Fruit fly (Drosophila melanogaster) whole organism, embryonic: ENCODE measurements around the gene CG10738.

ENCODE experiments used
- Abd-B ChIP-seq: fragments of 200-800 bp; sonication (Bioruptor generic); optimal IDR thresholded peaks from 2 replicates; lab custom pipeline; 2018; ENCODE audit warnings: missing biosample characterization, mild to moderate bottlenecking, missing genetic modification characterization, moderate library complexity
- Bdp1 ChIP-seq: fragments of 200-800 bp; sonication (Bioruptor generic); optimal IDR thresholded peaks from 3 replicates; lab custom pipeline; 2016; ENCODE audit warnings: missing biosample characterization, missing genetic modification characterization
- Bteb2 ChIP-seq: fragments of 200-800 bp; sonication (Bioruptor generic); optimal IDR thresholded peaks from 2 replicates; lab custom pipeline; 2016; ENCODE audit warnings: missing biosample characterization, missing genetic modification characterization
- CG10366 ChIP-seq: fragments of 200-800 bp; sonication (Bioruptor generic); IDR thresholded peaks from 2 replicates; pipeline ENCODE4 v1.3.6; 2022; ENCODE audit warnings: missing biosample characterization, missing genetic modification characterization
- CG11398 ChIP-seq: fragments of 200-800 bp; sonication (Bioruptor generic); optimal IDR thresholded peaks from 2 replicates; lab custom pipeline; 2016; ENCODE audit warnings: missing biosample characterization, missing genetic modification characterization
- CG11504 ChIP-seq: fragments of 200-800 bp; sonication (Bioruptor generic); optimal IDR thresholded peaks from 3 replicates; lab custom pipeline; 2019; ENCODE audit warnings: missing biosample characterization, mild to moderate bottlenecking, missing genetic modification characterization, moderate library complexity
- CG12071 ChIP-seq: fragments of 200-800 bp; sonication (Bioruptor generic); optimal IDR thresholded peaks from 3 replicates; lab custom pipeline; 2018; ENCODE audit warnings: missing biosample characterization, mild to moderate bottlenecking, missing genetic modification characterization
- CG12155 ChIP-seq: fragments of 200-800 bp; sonication (Bioruptor generic); optimal IDR thresholded peaks from 3 replicates; lab custom pipeline; 2016; ENCODE audit warnings: missing biosample characterization, missing genetic modification characterization
- CG12942 ChIP-seq: fragments of 200-800 bp; sonication (Bioruptor generic); optimal IDR thresholded peaks from 3 replicates; lab custom pipeline; 2016; ENCODE audit warnings: missing biosample characterization, missing genetic modification characterization
- CG13624 ChIP-seq: fragments of 200-800 bp; sonication (Bioruptor generic); optimal IDR thresholded peaks from 2 replicates; lab custom pipeline; 2016; ENCODE audit warnings: missing biosample characterization, missing genetic modification characterization
- CG17361 ChIP-seq: fragments of 200-800 bp; sonication (Bioruptor generic); IDR thresholded peaks from 3 replicates; pipeline ENCODE4 v1.3.6; 2022; ENCODE audit warnings: missing biosample characterization, missing genetic modification characterization
- CG18476 ChIP-seq: fragments of 200-800 bp; sonication (Bioruptor generic); optimal IDR thresholded peaks from 2 replicates; lab custom pipeline; 2016; ENCODE audit warnings: missing biosample characterization, mild to moderate bottlenecking, missing genetic modification characterization
- CG2202 ChIP-seq: fragments of 200-800 bp; sonication (Bioruptor generic); optimal IDR thresholded peaks from 2 replicates; lab custom pipeline; 2018; ENCODE audit warnings: missing biosample characterization, mild to moderate bottlenecking, missing genetic modification characterization
- CG30020 ChIP-seq: fragments of 200-800 bp; optimal IDR thresholded peaks from 2 replicates; lab custom pipeline; 2019; ENCODE audit warnings: missing biosample characterization, mild to moderate bottlenecking, missing genetic modification characterization, moderate library complexity
- CG3065 ChIP-seq: fragments of 200-800 bp; sonication (Bioruptor generic); optimal IDR thresholded peaks from 2 replicates; lab custom pipeline; 2016; ENCODE audit warnings: missing biosample characterization, missing genetic modification characterization
- CG3407 ChIP-seq: fragments of 200-800 bp; sonication (Bioruptor generic); optimal IDR thresholded peaks from 2 replicates; lab custom pipeline; 2018; ENCODE audit warnings: missing biosample characterization, mild to moderate bottlenecking, missing genetic modification characterization
- CG3847 ChIP-seq: fragments of 200-800 bp; sonication (Bioruptor generic); IDR thresholded peaks from 2 replicates; pipeline ENCODE4 v1.3.6; 2022; ENCODE audit warnings: missing biosample characterization, missing genetic modification characterization
- CG4282 ChIP-seq: fragments of 200-800 bp; sonication (Bioruptor generic); optimal IDR thresholded peaks from 2 replicates; lab custom pipeline; 2016; ENCODE audit warnings: missing biosample characterization, missing genetic modification characterization
- CG4328 ChIP-seq: fragments of 200-800 bp; sonication (Bioruptor generic); optimal IDR thresholded peaks from 3 replicates; lab custom pipeline; 2017; ENCODE audit warnings: missing biosample characterization, missing genetic modification reagents, missing genetic modification characterization
- CG5180 ChIP-seq: fragments of 200-800 bp; sonication (Bioruptor generic); optimal IDR thresholded peaks from 3 replicates; lab custom pipeline; 2017; ENCODE audit warnings: missing biosample characterization, missing genetic modification characterization, mild to moderate bottlenecking, moderate library complexity, missing genetic modification reagents
- CG5953 ChIP-seq: fragments of 200-800 bp; sonication (Bioruptor generic); IDR thresholded peaks from 2 replicates; pipeline ENCODE4 v1.3.6; 2022; ENCODE audit warnings: missing biosample characterization, missing genetic modification characterization
- CG6254 ChIP-seq: fragments of 200-800 bp; sonication (Bioruptor generic); optimal IDR thresholded peaks from 3 replicates; lab custom pipeline; 2017; ENCODE audit warnings: mild to moderate bottlenecking, missing biosample characterization, missing genetic modification reagents, missing genetic modification characterization
- CG6683 ChIP-seq: fragments of 200-800 bp; sonication (Bioruptor generic); optimal IDR thresholded peaks from 2 replicates; lab custom pipeline; 2017; ENCODE audit warnings: missing biosample characterization, mild to moderate bottlenecking, missing genetic modification characterization, missing genetic modification reagents
- D19A ChIP-seq: fragments of 200-800 bp; optimal IDR thresholded peaks from 3 replicates; lab custom pipeline; 2019; ENCODE audit warnings: missing biosample characterization, mild to moderate bottlenecking, missing genetic modification characterization, moderate library complexity
- HLH3B ChIP-seq: fragments of 200-800 bp; sonication (Bioruptor generic); IDR thresholded peaks from 2 replicates; pipeline ENCODE4 v1.3.6; 2022; ENCODE audit warnings: missing biosample characterization, missing genetic modification characterization
- NC2α ChIP-seq: fragments of 200-800 bp; sonication (Bioruptor generic); optimal IDR thresholded peaks from 2 replicates; lab custom pipeline; 2016; ENCODE audit warnings: missing biosample characterization, missing genetic modification characterization
- NC2β ChIP-seq: fragments of 200-800 bp; sonication (Bioruptor generic); optimal IDR thresholded peaks from 2 replicates; lab custom pipeline; 2016; ENCODE audit warnings: missing biosample characterization, missing genetic modification characterization
- Optix ChIP-seq: fragments of 200-800 bp; sonication (Bioruptor generic); IDR thresholded peaks from 3 replicates; pipeline ENCODE4 v1.3.6; 2022; ENCODE audit warnings: missing biosample characterization, missing genetic modification characterization
- Rx ChIP-seq: fragments of 200-800 bp; sonication (Bioruptor generic); IDR thresholded peaks from 2 replicates; pipeline ENCODE4 v1.3.6; 2022; ENCODE audit warnings: missing biosample characterization, missing genetic modification characterization
- al ChIP-seq: fragments of 200-800 bp; sonication (Bioruptor generic); IDR thresholded peaks from 2 replicates; pipeline ENCODE4 v1.3.6; 2022; ENCODE audit warnings: missing biosample characterization, missing genetic modification characterization
- br ChIP-seq: fragments of >200 bp; optimal IDR thresholded peaks from 2 replicates; lab custom pipeline; 2017
- cas ChIP-seq: fragments of 200-800 bp; sonication (Bioruptor generic); IDR thresholded peaks from 2 replicates; pipeline ENCODE4 v1.3.6; 2022; ENCODE audit warnings: missing biosample characterization, missing genetic modification characterization
- caup ChIP-seq: fragments of 200-800 bp; sonication (Bioruptor generic); optimal IDR thresholded peaks from 3 replicates; lab custom pipeline; 2017; ENCODE audit warnings: missing biosample characterization, mild to moderate bottlenecking, missing genetic modification characterization, moderate library complexity; ENCODE audit not compliant: severe bottlenecking
- crc ChIP-seq: fragments of 200-800 bp; sonication (Bioruptor generic); optimal IDR thresholded peaks from 2 replicates; lab custom pipeline; 2016; ENCODE audit warnings: missing biosample characterization, missing genetic modification characterization
- croc ChIP-seq: fragments of 200-800 bp; sonication (Bioruptor generic); conservative IDR thresholded peaks from 3 replicates; pipeline ENCODE4 v1.3.6; 2022; ENCODE audit warnings: missing biosample characterization, missing genetic modification characterization
- crp ChIP-seq, 2 experiments: fragments of 200-800 bp; sonication (Bioruptor generic); optimal IDR thresholded peaks; 2 replicates in 1 of 2; 3 replicates in 1 of 2; lab custom pipeline; 2017; ENCODE audit warnings: missing biosample characterization in 2 of 2, missing genetic modification characterization in 2 of 2, mild to moderate bottlenecking in 1 of 2, moderate library complexity in 1 of 2
- disco-r ChIP-seq: fragments of 200-800 bp; sonication (Bioruptor generic); optimal IDR thresholded peaks from 2 replicates; lab custom pipeline; 2016; ENCODE audit warnings: missing biosample characterization, missing genetic modification characterization
- esg ChIP-seq: fragments of 200-800 bp; sonication (Bioruptor generic); conservative IDR thresholded peaks from 2 replicates; pipeline ENCODE4 v1.3.6; 2022; ENCODE audit warnings: missing biosample characterization, missing genetic modification characterization
- exex ChIP-seq: fragments of 200-800 bp; sonication (Bioruptor generic); optimal IDR thresholded peaks from 4 replicates; lab custom pipeline; 2018; ENCODE audit warnings: missing biosample characterization, mild to moderate bottlenecking, missing genetic modification characterization, moderate library complexity
- gfzf ChIP-seq: fragments of 200-800 bp; sonication (Bioruptor generic); optimal IDR thresholded peaks from 2 replicates; lab custom pipeline; 2016; ENCODE audit warnings: missing biosample characterization, mild to moderate bottlenecking, missing genetic modification characterization, moderate library complexity
- ken ChIP-seq: fragments of 200-800 bp; sonication (Bioruptor generic); IDR thresholded peaks from 3 replicates; pipeline ENCODE4 v1.3.6; 2022; ENCODE audit warnings: missing biosample characterization, missing genetic modification characterization
- nerfin-2 ChIP-seq: fragments of 200-800 bp; sonication (Bioruptor generic); IDR thresholded peaks from 2 replicates; pipeline ENCODE4 v1.3.6; 2022; ENCODE audit warnings: missing biosample characterization, missing genetic modification characterization; ENCODE audit not compliant: partially characterized antibody
- onecut ChIP-seq: fragments of 200-800 bp; sonication (Bioruptor generic); IDR thresholded peaks from 2 replicates; pipeline ENCODE4 v1.3.6; 2022; ENCODE audit warnings: missing biosample characterization, missing genetic modification characterization
- otp ChIP-seq: fragments of 200-800 bp; sonication (Bioruptor generic); IDR thresholded peaks from 3 replicates; pipeline ENCODE4, ENCODE4 v1.3.6; 2022; ENCODE audit warnings: missing biosample characterization, missing genetic modification characterization
- p53 ChIP-seq: fragments of 200-800 bp; sonication (Bioruptor generic); optimal IDR thresholded peaks from 2 replicates; lab custom pipeline; 2016; ENCODE audit warnings: missing biosample characterization, missing genetic modification characterization
- pnt ChIP-seq: fragments of 200-800 bp; sonication (Bioruptor generic); optimal IDR thresholded peaks from 3 replicates; lab custom pipeline; 2016; ENCODE audit warnings: missing biosample characterization, missing genetic modification characterization
- slp2 ChIP-seq: fragments of 200-800 bp; sonication (Bioruptor generic); optimal IDR thresholded peaks from 2 replicates; lab custom pipeline; 2016; ENCODE audit warnings: missing biosample characterization, missing genetic modification characterization
- unc-4 ChIP-seq: fragments of 200-800 bp; sonication (Bioruptor generic); IDR thresholded peaks from 2 replicates; pipeline ENCODE4 v1.3.6; 2022; ENCODE audit warnings: missing biosample characterization, missing genetic modification characterization; ENCODE audit not compliant: partially characterized antibody
- zen ChIP-seq: fragments of 200-800 bp; sonication (Bioruptor generic); optimal IDR thresholded peaks from 3 replicates; lab custom pipeline; 2018; ENCODE audit warnings: missing biosample characterization, mild to moderate bottlenecking, missing genetic modification characterization, moderate library complexity

CG10738 gene

dm6 chr3L:13476566-13477452 lies 26.2 kb downstream of the CG10738 start (continued):
- peak; percentile 81 for TF ChIP-seq HLH3B
- peak; percentile 63 for TF ChIP-seq CG3065 (GFP tag; lab: Kevin White, UChicago)
- TF ChIP-seq p53 (GFP tag; lab: Kevin White, UChicago) = no peak
- TF ChIP-seq CG13624 (GFP tag; lab: Kevin White, UChicago) = peak; percentile 59
- peak; percentile 81 for TF ChIP-seq CG10366 (GFP tag; lab: Robert Waterston, UW)
- peak; percentile 30; the same call in 1 of the 3 replicates for TF ChIP-seq Optix
- TF ChIP-seq otp (GFP tag; lab: Robert Waterston, UW) = peak; percentile 56; the same call in 2 of the 3 replicates
- peak; percentile 69 for TF ChIP-seq onecut (GFP tag; lab: Robert Waterston, UW)
- TF ChIP-seq cas = no peak
- TF ChIP-seq exex = peak; percentile 16
- peak; percentile 6 for TF ChIP-seq slp2
- TF ChIP-seq CG4328 = peak; percentile 88
- peak; percentile 81 for TF ChIP-seq CG12942 (GFP tag; lab: Kevin White, UChicago)
- TF ChIP-seq CG5953 (GFP tag; lab: Robert Waterston, UW) = no peak; the same call in 1 of the 2 replicates
- TF ChIP-seq CG6683 = peak; percentile 79
- peak; percentile 35 for TF ChIP-seq CG11398 (GFP tag; lab: Kevin White, UChicago)
- peak; percentile 50 for TF ChIP-seq CG30020 (tag; lab: Kevin White, UChicago)
- peak; percentile 64; the same call in 1 of the 2 replicates for TF ChIP-seq unc-4 (GFP tag; lab: Robert Waterston, UW)
- peak; percentile 79 for TF ChIP-seq CG12071 (GFP tag; lab: Kevin White, UChicago)
- peak; percentile 87 for TF ChIP-seq CG12155 (GFP tag; lab: Kevin White, UChicago)
- TF ChIP-seq NC2α = no peak
- peak; percentile 13 for TF ChIP-seq Bdp1 (GFP tag; lab: Kevin White, UChicago)
- TF ChIP-seq CG2202 (tag; lab: Kevin White, UChicago) = peak; percentile 71
- TF ChIP-seq zen (tag; lab: Kevin White, UChicago) = peak; percentile 61
- no peak for TF ChIP-seq nerfin-2 (GFP tag; lab: Robert Waterston, UW)
- TF ChIP-seq crp (GFP tag; optimal IDR thresholded peaks at IDR 0.05; lab: Kevin White, UChicago) = peak in 1 of 2 experiments; percentile 46
- TF ChIP-seq br (lab: Kevin White, UChicago) = no peak
- peak; percentile 81 for TF ChIP-seq croc (GFP tag; lab: Robert Waterston, UW)
- TF ChIP-seq CG18476 = peak; percentile 80
- TF ChIP-seq Bteb2 = peak; percentile 64
- TF ChIP-seq al (GFP tag; lab: Robert Waterston, UW) = peak; percentile 88
- TF ChIP-seq ken (GFP tag; lab: Robert Waterston, UW) = peak; percentile 75
- TF ChIP-seq CG4282 (GFP tag; lab: Kevin White, UChicago) = peak; percentile 14
- peak; percentile 95 for TF ChIP-seq CG11504 (tag; lab: Kevin White, UChicago)
- TF ChIP-seq CG5180 = peak; percentile 85
- TF ChIP-seq gfzf (GFP tag; lab: Kevin White, UChicago) = no peak
- peak; percentile 20 for TF ChIP-seq NC2β (GFP tag; lab: Kevin White, UChicago)
- peak; percentile 55 for TF ChIP-seq pnt (GFP tag; lab: Kevin White, UChicago)
- TF ChIP-seq disco-r = peak; percentile 47
- TF ChIP-seq CG3847 = peak; percentile 87
- TF ChIP-seq CG17361 (GFP tag; lab: Robert Waterston, UW) = peak; percentile 95
- peak; percentile 89 for TF ChIP-seq caup (GFP tag; lab: Kevin White, UChicago)
- TF ChIP-seq esg (GFP tag; lab: Robert Waterston, UW) = peak; percentile 84
- peak; percentile 88 for TF ChIP-seq D19A (tag; lab: Kevin White, UChicago)
- peak; percentile 22 for TF ChIP-seq crc (GFP tag; lab: Kevin White, UChicago)
- peak; percentile 84 for TF ChIP-seq Abd-B (GFP tag; lab: Kevin White, UChicago)
- peak; percentile 76 for TF ChIP-seq CG3407 (GFP tag; lab: Kevin White, UChicago)
- peak; percentile 79 for TF ChIP-seq Rx
- peak; percentile 82 for TF ChIP-seq CG6254
